Worm (Caenorhabditis elegans): ENCODE measurements around the gene T24A6.17.

Gene T24A6.17

ce11 chrV:3588223-3588622 is 24.0 kb upstream of the T24A6.17 start (continued):
- TF ChIP-seq snpc-3.4 (tag; optimal IDR thresholded peaks at IDR 0.05) (peak; percentile 55), rec-8 (tag; optimal IDR thresholded peaks at IDR 0.05) (no peak), sea-2 (GFP tag; IDR thresholded peaks at IDR 0.05) (no peak), unc-62 (GFP tag; optimal IDR thresholded peaks at IDR 0.05) (no peak), let-607 (tag; optimal IDR thresholded peaks at IDR 0.05) (no peak), ama-1 (optimal IDR thresholded peaks at IDR 0.05) (no peak), ama-1 (GFP tag; optimal IDR thresholded peaks at IDR 0.05) (no peak), xnd-1 (tag; optimal IDR thresholded peaks at IDR 0.05) (no peak), dpff-1 (tag; optimal IDR thresholded peaks at IDR 0.05) (no peak), D2030.7 (GFP tag; IDR thresholded peaks at IDR 0.05) (peak; percentile 62), cebp-2 (GFP tag; IDR thresholded peaks at IDR 0.05) (0 out of 2 replicates have a peak, but pooled peaks have one; percentile 10), F33H1.4 (GFP tag; IDR thresholded peaks at IDR 0.05) (0 out of 2 replicates have a peak, but pooled peaks have one; percentile 15), hmg-1.2 (GFP tag; IDR thresholded peaks at IDR 0.05) (peak; percentile 35; the same call in 1 of the 2 replicates), ekl-4 (GFP tag; IDR thresholded peaks at IDR 0.05) (no peak), Y56A3A.18 (GFP tag; IDR thresholded peaks at IDR 0.05) (0 out of 2 replicates have a peak, but pooled peaks have one; percentile 20), tbp1 (GFP tag; optimal IDR thresholded peaks at IDR 0.05) (peak; percentile 86), lag-1 (GFP tag; IDR thresholded peaks at IDR 0.05) (no peak), attf-3 (GFP tag; conservative IDR thresholded peaks at IDR 0.05) (no peak), tlf-1 (GFP tag; optimal IDR thresholded peaks at IDR 0.05) (no peak), hsf-1 (GFP tag; IDR thresholded peaks at IDR 0.05) (no peak), Y67H2A.10 (GFP tag; conservative IDR thresholded peaks at IDR 0.05) (no peak), mel-28 (tag; optimal IDR thresholded peaks at IDR 0.05; ENCODE audit: borderline replicate concordance) (no peak), nfyb-1 (GFP tag; IDR thresholded peaks at IDR 0.05) (no peak), unc-130 (GFP tag; optimal IDR thresholded peaks at IDR 0.05) (no peak), B0019.2 (GFP tag; conservative IDR thresholded peaks at IDR 0.05) (no peak), nhr-27 (tag; optimal IDR thresholded peaks at IDR 0.05) (no peak), bed-2 (GFP tag; IDR thresholded peaks at IDR 0.05) (no peak), lin-54 (GFP tag; optimal IDR thresholded peaks at IDR 0.05) (peak; percentile 10), T26A5.8 (tag; optimal IDR thresholded peaks at IDR 0.05) (no peak), Y95B8A.8 (GFP tag; IDR thresholded peaks at IDR 0.05) (no peak), B0261.1 (tag; optimal IDR thresholded peaks at IDR 0.05) (peak; percentile 65), ztf-26 (tag; optimal IDR thresholded peaks at IDR 0.05) (no peak), ceh-91 (GFP tag; IDR thresholded peaks at IDR 0.05) (no peak), lin-35 (GFP tag; optimal IDR thresholded peaks at IDR 0.05) (no peak), sptf-2 (GFP tag; optimal IDR thresholded peaks at IDR 0.05) (no peak), die-1 (tag; optimal IDR thresholded peaks at IDR 0.05) (no peak), ccch-3 (GFP tag; optimal IDR thresholded peaks at IDR 0.05) (no peak), repo-1 (tag; optimal IDR thresholded peaks at IDR 0.05) (no peak), lsy-27 (tag; optimal IDR thresholded peaks at IDR 0.05; ENCODE audit: borderline replicate concordance, insufficient read depth) (no peak), akir-1 (GFP tag; optimal IDR thresholded peaks at IDR 0.05) (no peak), nfya-2 (GFP tag; IDR thresholded peaks at IDR 0.05) (no peak), hrde-1 (tag; optimal IDR thresholded peaks at IDR 0.05; ENCODE audit: borderline replicate concordance) (no peak), nhr-179 (tag; optimal IDR thresholded peaks at IDR 0.05) (no peak), F37B4.10 (GFP tag; IDR thresholded peaks at IDR 0.05) (no peak), mcd-1 (GFP tag; IDR thresholded peaks at IDR 0.05) (no peak), lin-26 (GFP tag; IDR thresholded peaks at IDR 0.05) (peak; percentile 87), B0336.3 (GFP tag; IDR thresholded peaks at IDR 0.05) (no peak), F57C9.4 (tag; optimal IDR thresholded peaks at IDR 0.05) (no peak), ztf-22 (GFP tag; optimal IDR thresholded peaks at IDR 0.05) (no peak)
